Worm (Caenorhabditis elegans): ENCODE results near the gene F54D10.4.

DNA sequence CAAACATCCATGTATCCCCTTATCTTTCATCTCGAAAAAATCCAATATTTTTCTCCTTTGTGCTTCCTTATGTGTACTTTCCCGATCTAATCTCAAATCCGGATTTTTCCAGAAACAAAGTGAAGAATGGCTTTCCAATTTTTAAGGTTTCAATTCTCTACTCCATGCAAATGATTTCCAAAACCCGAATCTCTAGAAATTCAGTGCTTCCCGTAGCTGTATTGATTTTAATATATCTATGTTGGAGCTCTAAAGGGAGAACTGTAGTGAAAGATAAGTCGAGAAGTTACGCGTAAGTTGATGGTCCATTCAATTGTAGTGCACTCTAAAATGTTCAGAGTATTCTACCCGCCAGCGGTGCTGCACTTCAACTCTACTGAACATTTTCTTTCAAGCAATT, 32.7 kb upstream of the F54D10.4 start, which contains the start of gene C17A2.4:
- no peak for TF ChIP-seq him-1 (tag; optimal IDR thresholded peaks at IDR 0.05)
- TF ChIP-seq dao-5 (tag; optimal IDR thresholded peaks at IDR 0.05): no peak
- TF ChIP-seq W03F9.2 (tag; optimal IDR thresholded peaks at IDR 0.05): no peak

All from whole organism, L4/young adult.